Worm (Caenorhabditis elegans): ENCODE data around the gene fbxa-164.

- TF ChIP-seq daf-16 (GFP tag; optimal IDR thresholded peaks at IDR 0.05) (no peak), daf-16 (tag; optimal IDR thresholded peaks at IDR 0.05) (no peak), T26A8.4 (GFP tag; IDR thresholded peaks at IDR 0.05) (no peak)
These were observed 7.8 kb downstream of the fbxa-164 start, which contains the start of gene bath-33 for ce11 chrII:1606079-1606478.
